Worm (Caenorhabditis elegans): ENCODE data around the gene col-13.

col-13 gene

ce11 chrV:10371177-10371576, 50.5 kb downstream of the col-13 start (continued):
- TF ChIP-seq gei-17 (GFP tag; optimal IDR thresholded peaks at IDR 0.05) (no peak), mel-28 (tag; optimal IDR thresholded peaks at IDR 0.05; ENCODE audit: borderline replicate concordance) (no peak), ets-4 (GFP tag; optimal IDR thresholded peaks at IDR 0.05) (peak; percentile 8), snpc-4 (GFP tag; optimal IDR thresholded peaks at IDR 0.05) (no peak), snpc-4 (tag; optimal IDR thresholded peaks at IDR 0.05) (no peak), chd-7 (tag; optimal IDR thresholded peaks at IDR 0.05) (peak; percentile 28), ceh-91 (GFP tag; IDR thresholded peaks at IDR 0.05) (no peak), C17E4.6 (GFP tag; IDR thresholded peaks at IDR 0.05) (no peak), unc-62 (GFP tag; optimal IDR thresholded peaks at IDR 0.05) (peak; percentile 82), T26A5.8 (tag; optimal IDR thresholded peaks at IDR 0.05) (no peak), dpl-1 (GFP tag; optimal IDR thresholded peaks at IDR 0.05) (no peak), F37B4.10 (GFP tag; IDR thresholded peaks at IDR 0.05) (0 out of 2 replicates have a peak, but pooled peaks have one; percentile 33), ztf-6 (GFP tag; IDR thresholded peaks at IDR 0.05) (no peak), pbrm-1 (GFP tag; IDR thresholded peaks at IDR 0.05) (0 out of 2 replicates have a peak, but pooled peaks have one; percentile 9), nhr-80 (tag; optimal IDR thresholded peaks at IDR 0.05) (peak; percentile 92), Y56A3A.18 (GFP tag; IDR thresholded peaks at IDR 0.05) (no peak), hmg-1.2 (GFP tag; IDR thresholded peaks at IDR 0.05) (peak; percentile 67), let-607 (tag; optimal IDR thresholded peaks at IDR 0.05) (peak; percentile 93 to 94), attf-5 (GFP tag; optimal IDR thresholded peaks at IDR 0.05) (no peak), lin-40 (tag; optimal IDR thresholded peaks at IDR 0.05) (peak; percentile 35), bed-2 (GFP tag; IDR thresholded peaks at IDR 0.05) (no peak), tbp1 (GFP tag; optimal IDR thresholded peaks at IDR 0.05) (peak; percentile 30), F55B11.4 (tag; optimal IDR thresholded peaks at IDR 0.05; ENCODE audit: borderline replicate concordance, insufficient read depth) (no peak), F22D6.2 (tag; optimal IDR thresholded peaks at IDR 0.05) (no peak), F57A8.1 (GFP tag; optimal IDR thresholded peaks at IDR 0.05) (no peak), ztf-25 (GFP tag; IDR thresholded peaks at IDR 0.05) (no peak), ceh-58 (GFP tag; IDR thresholded peaks at IDR 0.05) (no peak), ztf-26 (tag; optimal IDR thresholded peaks at IDR 0.05) (no peak), ZK185.1 (tag; optimal IDR thresholded peaks at IDR 0.05; ENCODE audit: poor library complexity, severe bottlenecking) (no peak), B0336.3 (GFP tag; IDR thresholded peaks at IDR 0.05) (no peak), somi-1 (GFP tag; optimal IDR thresholded peaks at IDR 0.05) (no peak), rpc-1 (optimal IDR thresholded peaks at IDR 0.05) (no peak), rpc-1 (tag; optimal IDR thresholded peaks at IDR 0.05) (no peak), nfya-1 (tag; optimal IDR thresholded peaks at IDR 0.05; ENCODE audit: borderline replicate concordance, insufficient read depth) (no peak), lin-26 (GFP tag; IDR thresholded peaks at IDR 0.05) (no peak), fkh-3 (tag; optimal IDR thresholded peaks at IDR 0.05) (no peak), ceh-40 (GFP tag; IDR thresholded peaks at IDR 0.05) (no peak), ekl-4 (GFP tag; IDR thresholded peaks at IDR 0.05) (no peak), let-526 (GFP tag; IDR thresholded peaks at IDR 0.05) (0 out of 2 replicates have a peak, but pooled peaks have one; percentile 32)
